Worm (Caenorhabditis elegans) whole organism, young adult: Measurements from ENCODE around the gene gln-6.

Experiments
- B0035.1 ChIP-seq: sonication (generic microtip); optimal IDR thresholded peaks from 2 replicates; lab custom pipeline; 2016; ENCODE audit warnings: missing genetic modification characterization, mild to moderate bottlenecking, missing compliant biosample characterization, missing genotype, missing genetic modification reagents
- ama-1 ChIP-seq, 3 experiments: fragments of 150-350 bp in 1 of 3; sonication (generic microtip) in 2 of 3; optimal IDR thresholded peaks; 2 replicates each; lab custom pipeline; 2014 to 2018; ENCODE audit warnings: missing biosample characterization in 2 of 3, missing genetic modification characterization in 2 of 3, missing genetic modification reagents in 2 of 3
- attf-5 ChIP-seq: fragments of 200-800 bp; sonication (Bioruptor generic); optimal IDR thresholded peaks from 2 replicates; lab custom pipeline; 2018; ENCODE audit warnings: mild to moderate bottlenecking, missing genetic modification characterization, missing compliant biosample characterization
- chd-7 ChIP-seq: sonication (generic microtip); optimal IDR thresholded peaks from 2 replicates; lab custom pipeline; 2016; ENCODE audit warnings: mild to moderate bottlenecking, missing genetic modification characterization, moderate library complexity, missing compliant biosample characterization
- dpl-1 ChIP-seq: fragments of 150-350 bp; optimal IDR thresholded peaks from 2 replicates; lab custom pipeline; 2014; ENCODE audit warnings: missing biosample characterization, missing genetic modification reagents, missing genetic modification characterization
- xnd-1 ChIP-seq: sonication (generic microtip); optimal IDR thresholded peaks from 2 replicates; lab custom pipeline; 2016; ENCODE audit warnings: missing genotype, missing genetic modification reagents, missing genetic modification characterization, missing compliant biosample characterization

- TF ChIP-seq dpl-1 (GFP tag; lab: Kevin White, UChicago) (no peak), chd-7 (tag; lab: Kevin White, UChicago) (no peak), ama-1 (optimal IDR thresholded peaks at IDR 0.05; lab: Kevin White, UChicago) (no peak), ama-1 (GFP tag; optimal IDR thresholded peaks at IDR 0.05; lab: Kevin White, UChicago) (no peak), B0035.1 (tag; lab: Kevin White, UChicago) (no peak), xnd-1 (tag; lab: Kevin White, UChicago) (no peak), attf-5 (no peak)
Measured at ce11 chrIV:9714264-9714663, 26.4 kb downstream of the gln-6 start.
